Worm (Caenorhabditis elegans): Measurements from ENCODE around the gene abt-4.

Gene abt-4

ce11 chrV:343546-343945 is 13.0 kb upstream of the abt-4 start:
- no peak for TF ChIP-seq unc-62 (GFP tag; optimal IDR thresholded peaks at IDR 0.05)

DNA sequence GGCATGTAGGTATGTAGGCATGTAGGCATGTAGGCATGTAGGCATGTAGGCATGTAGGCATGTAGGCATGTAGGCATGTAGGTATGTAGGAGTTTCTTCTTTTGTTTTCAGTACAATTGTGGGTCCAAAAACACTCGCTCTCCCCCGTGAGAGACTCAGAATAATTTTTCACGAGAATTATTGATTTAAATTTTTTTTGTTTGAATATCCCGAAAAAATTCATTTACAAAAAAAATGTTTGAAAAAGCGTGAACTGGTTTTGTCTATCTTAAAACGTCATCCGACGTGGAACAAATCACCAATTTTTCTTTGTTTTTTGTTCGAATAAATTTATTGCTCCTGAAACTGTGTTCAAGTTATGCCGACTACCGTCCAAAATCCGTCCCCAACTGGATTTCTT is 12.6 kb upstream of the abt-4 start, which contains the start of gene wago-10:
Gene wago-10, plus strand, starts transcription at position 301 of the 400 bp plus-strand sequence.
- TF ChIP-seq unc-62 (GFP tag; optimal IDR thresholded peaks at IDR 0.05) = no peak

ce11 chrV:342346-342745 is 11.8 kb upstream of the abt-4 start:
- no peak for TF ChIP-seq unc-62 (GFP tag; optimal IDR thresholded peaks at IDR 0.05)

ce11 chrV:336350-336749 is 5.8 kb upstream of the abt-4 start, which contains the start of gene dmd-8:
Gene dmd-8 (minus strand): TSS chrV:336450.
- no peak for TF ChIP-seq unc-62 (GFP tag; optimal IDR thresholded peaks at IDR 0.05)

DNA sequence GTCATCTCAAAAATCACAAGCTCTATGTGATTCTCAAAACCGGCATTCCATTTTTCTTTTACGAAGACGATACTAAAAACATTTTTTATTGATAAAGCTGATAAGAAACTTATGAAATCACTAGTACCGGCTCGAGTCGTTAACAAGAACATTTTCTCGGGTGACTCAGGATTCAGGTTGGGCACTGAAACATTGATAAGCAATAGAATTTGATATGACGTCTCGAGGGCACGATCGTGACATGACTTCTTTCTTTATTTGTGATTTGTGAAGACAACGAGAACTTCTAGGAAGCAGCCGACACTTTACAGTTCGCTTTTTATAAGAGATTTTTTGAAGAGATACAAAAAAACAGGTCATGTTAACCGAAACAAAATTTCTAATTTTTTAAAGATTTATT is 3.2 kb upstream of the abt-4 start:
- no peak for TF ChIP-seq unc-62 (GFP tag; optimal IDR thresholded peaks at IDR 0.05)

ce11 chrV:332585-332984 is 2.1 kb upstream of the abt-4 start:
- TF ChIP-seq unc-62 (GFP tag; optimal IDR thresholded peaks at IDR 0.05) = no peak

DNA sequence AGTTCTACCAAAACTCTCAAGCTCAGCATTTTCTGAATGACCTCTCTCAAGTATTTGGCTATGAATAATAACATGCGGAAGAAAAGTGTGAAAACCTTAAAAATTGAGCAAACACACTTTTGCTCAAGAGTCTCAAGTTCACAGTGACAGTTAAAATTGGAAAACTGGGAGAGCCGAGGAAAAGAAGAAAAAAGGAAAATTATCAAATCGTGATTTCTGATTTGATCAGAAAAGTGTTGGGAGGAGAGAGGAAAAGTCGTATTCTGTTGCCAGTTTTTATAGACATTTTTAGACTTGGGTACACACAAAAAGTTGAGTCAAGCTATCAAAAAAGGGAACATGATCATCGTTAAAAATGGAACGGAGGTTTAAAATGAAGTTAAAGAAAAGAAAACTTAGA is 720 bp upstream of the abt-4 start:
- no peak for TF ChIP-seq unc-62 (GFP tag; optimal IDR thresholded peaks at IDR 0.05)

ce11 chrV:320009-320408 is 10.5 kb downstream of the abt-4 start:
- no peak for TF ChIP-seq unc-62 (GFP tag; optimal IDR thresholded peaks at IDR 0.05)

ce11 chrV:312421-312820 is 18.1 kb downstream of the abt-4 start, which contains the start of gene nhr-15:
Gene nhr-15 (plus strand): TSS chrV:312721.
- TF ChIP-seq unc-62 (GFP tag; optimal IDR thresholded peaks at IDR 0.05) = no peak

ce11 chrV:311485-312090 is 18.9 kb downstream of the abt-4 start, which contains the start of gene phf-10:
Gene phf-10 (minus strand): TSS chrV:311565.
- no peak for TF ChIP-seq unc-62 (GFP tag; optimal IDR thresholded peaks at IDR 0.05)

- no peak for TF ChIP-seq unc-62 (GFP tag; optimal IDR thresholded peaks at IDR 0.05)
Measured at ce11 chrV:304613-305012, 25.9 kb downstream of the abt-4 start, which contains the start of gene F33E11.3. Gene F33E11.3 (minus strand): TSS chrV:304713.

DNA sequence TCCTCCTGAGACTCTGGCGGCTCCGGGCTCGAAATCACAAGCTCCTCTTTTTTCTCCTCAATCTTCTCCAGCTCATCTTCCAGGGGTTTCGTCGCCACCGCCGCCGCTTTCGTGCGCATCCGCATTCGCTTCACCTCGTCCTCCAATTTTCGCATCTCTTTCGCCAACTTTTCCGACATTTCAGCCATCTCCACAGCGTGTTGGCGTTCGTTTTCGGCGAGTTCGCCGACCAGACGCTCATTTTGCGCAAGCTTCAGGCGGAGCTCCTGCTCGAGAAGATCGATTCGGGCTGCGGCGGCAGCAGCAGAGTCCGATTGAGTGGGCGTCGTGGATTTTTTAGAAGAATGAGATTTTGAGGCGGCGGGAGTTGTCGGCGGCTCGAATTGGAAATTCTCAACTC is 27.3 kb downstream of the abt-4 start:
- TF ChIP-seq unc-62 (GFP tag; optimal IDR thresholded peaks at IDR 0.05) = no peak

DNA sequence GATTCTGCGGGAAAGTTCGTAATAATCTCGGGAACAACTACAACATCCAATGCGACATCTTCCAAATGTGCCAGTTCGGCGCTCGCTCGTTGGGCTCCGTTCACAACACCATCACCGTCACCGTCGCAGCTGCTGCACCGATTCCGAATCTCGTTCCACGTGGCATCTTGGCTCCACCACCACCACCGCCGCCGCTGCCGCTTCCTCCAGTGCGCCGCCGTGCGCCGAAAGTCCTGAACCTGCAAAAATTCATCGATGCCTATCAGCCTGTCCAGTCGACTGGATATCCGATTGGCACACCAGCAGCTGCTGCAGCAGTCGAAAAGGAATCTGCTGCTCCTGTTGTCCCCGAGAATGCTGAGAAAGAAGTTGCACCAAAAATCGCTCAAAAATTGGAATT is 32.1 kb downstream of the abt-4 start:
- TF ChIP-seq unc-62 (GFP tag; optimal IDR thresholded peaks at IDR 0.05) = no peak

- no peak for TF ChIP-seq unc-62 (GFP tag; optimal IDR thresholded peaks at IDR 0.05)
Measured at ce11 chrV:297424-297991, 33.0 kb downstream of the abt-4 start, which contains the start of gene F33E11.2. Gene F33E11.2 (plus strand): TSS chrV:297947.

ce11 chrV:295802-296201 is 34.7 kb downstream of the abt-4 start:
- no peak for TF ChIP-seq unc-62 (GFP tag; optimal IDR thresholded peaks at IDR 0.05)

ce11 chrV:285298-285697 is 45.2 kb downstream of the abt-4 start:
- TF ChIP-seq unc-62 (GFP tag; optimal IDR thresholded peaks at IDR 0.05) = no peak

ce11 chrV:284808-285207 is 45.7 kb downstream of the abt-4 start:
- TF ChIP-seq unc-62 (GFP tag; optimal IDR thresholded peaks at IDR 0.05) = no peak

Data from whole organism, dauer.